Worm (Caenorhabditis elegans) whole organism, L4 larva: ENCODE results near the gene dcap-2.

Experiments
- F37D6.2 ChIP-seq: sonication (generic microtip); optimal IDR thresholded peaks from 2 replicates; lab custom pipeline; 2016; ENCODE audit warnings: mild to moderate bottlenecking, missing genetic modification characterization, missing compliant biosample characterization
- F49E8.2 ChIP-seq: sonication (generic microtip); optimal IDR thresholded peaks from 2 replicates; lab custom pipeline; 2016; ENCODE audit warnings: missing compliant biosample characterization, mild to moderate bottlenecking, missing genetic modification characterization, borderline replicate concordance
- Y48G9A.11 ChIP-seq: fragments of 200-800 bp; sonication (Bioruptor generic); IDR thresholded peaks from 2 replicates; pipeline ENCODE4 v1.3.6; 2022; ENCODE audit warnings: missing genetic modification reagents, missing genetic modification characterization, missing compliant biosample characterization
- ZK546.5 ChIP-seq, 2 experiments: sonication (generic microtip); optimal IDR thresholded peaks; 2 replicates each; lab custom pipeline; 2017; ENCODE audit warnings: missing biosample characterization in 2 of 2, missing genetic modification characterization in 2 of 2
- aha-1 ChIP-seq: fragments of 150-350 bp; peaks from one replicate; lab custom pipeline; 2014; ENCODE audit warnings: missing biosample characterization, missing genetic modification characterization
- ama-1 ChIP-seq: fragments of 150-350 bp; optimal IDR thresholded peaks from 2 replicates; lab custom pipeline; 2014; ENCODE audit warnings: inconsistent platforms, mixed read lengths
- cey-2 ChIP-seq: sonication (generic microtip); optimal IDR thresholded peaks from 3 replicates; lab custom pipeline; 2017; ENCODE audit warnings: missing genetic modification characterization, mild to moderate bottlenecking, missing compliant biosample characterization, antibody characterized with exemption, borderline replicate concordance; ENCODE audit not compliant: insufficient read depth
- daf-16 ChIP-seq, 3 experiments: sonication (generic microtip); optimal IDR thresholded peaks; 2 replicates each; lab custom pipeline; 2016 to 2017; ENCODE audit warnings: missing genetic modification characterization in 3 of 3, missing genetic modification reagents in 3 of 3, mild to moderate bottlenecking in 2 of 3, missing compliant biosample characterization in 2 of 3, missing biosample characterization in 1 of 3, moderate library complexity in 1 of 3
- daf-19 ChIP-seq: fragments of 200-800 bp; sonication (Bioruptor generic); conservative IDR thresholded peaks from 2 replicates; pipeline ENCODE4 v1.3.6; 2022; ENCODE audit warnings: missing genetic modification characterization, missing compliant biosample characterization
- dmd-8 ChIP-seq: fragments of 200-800 bp; sonication (Bioruptor generic); IDR thresholded peaks from 2 replicates; pipeline ENCODE4 v1.3.6; 2022; ENCODE audit warnings: missing genetic modification characterization, missing compliant biosample characterization
- hlh-11 ChIP-seq: fragments of 200-800 bp; sonication (Bioruptor generic); optimal IDR thresholded peaks from 2 replicates; lab custom pipeline; 2018; ENCODE audit warnings: mild to moderate bottlenecking, missing genetic modification characterization, missing compliant biosample characterization
- lin-1 ChIP-seq: fragments of 200-800 bp; sonication (Bioruptor generic); IDR thresholded peaks from 2 replicates; pipeline ENCODE4 v1.3.6; 2022; ENCODE audit warnings: missing genetic modification reagents, missing genetic modification characterization, missing compliant biosample characterization
- lin-38 ChIP-seq: fragments of 200-800 bp; sonication (Bioruptor generic); IDR thresholded peaks from 2 replicates; pipeline ENCODE4 v1.3.6; 2022; ENCODE audit warnings: missing genetic modification reagents, missing genetic modification characterization, missing compliant biosample characterization
- lsy-2 ChIP-seq, 2 experiments: fragments of 150-350 bp in 1 of 2; sonication (generic microtip) in 1 of 2; optimal IDR thresholded peaks; 2 replicates each; lab custom pipeline; 2014 to 2017; ENCODE audit warnings: missing biosample characterization in 2 of 2, missing genetic modification characterization in 2 of 2
- mep-1 ChIP-seq: fragments of 150-350 bp; sonication (generic microtip); optimal IDR thresholded peaks from 3 replicates; lab custom pipeline; 2014; ENCODE audit warnings: missing biosample characterization, missing genetic modification characterization
- mxl-3 ChIP-seq: fragments of 200-800 bp; sonication (Bioruptor generic); optimal IDR thresholded peaks from 2 replicates; lab custom pipeline; 2018; ENCODE audit warnings: mild to moderate bottlenecking, missing genetic modification characterization, missing compliant biosample characterization
- nhr-102 ChIP-seq: sonication (generic microtip); optimal IDR thresholded peaks from 2 replicates; lab custom pipeline; 2016; ENCODE audit warnings: mild to moderate bottlenecking, missing genetic modification characterization, moderate library complexity, missing compliant biosample characterization
- nhr-28 ChIP-seq: fragments of 150-350 bp; optimal IDR thresholded peaks from 2 replicates; lab custom pipeline; 2014; ENCODE audit warnings: missing biosample characterization, missing genetic modification characterization
- nhr-76 ChIP-seq: fragments of 150-350 bp; optimal IDR thresholded peaks from 2 replicates; lab custom pipeline; 2014; ENCODE audit warnings: missing biosample characterization, missing genetic modification characterization
- pha-4 ChIP-seq, 2 experiments: fragments of 150-350 bp in 1 of 2; fragments of 200-800 bp in 1 of 2; sonication (Bioruptor generic) in 1 of 2; IDR thresholded peaks in 1 of 2; optimal IDR thresholded peaks in 1 of 2; 2 replicates each; pipeline versions ENCODE4 v1.3.6 to Lab custom; 2014 to 2022; ENCODE audit warnings: missing genetic modification characterization in 2 of 2, missing genetic modification reagents in 2 of 2, missing biosample characterization in 1 of 2, missing compliant biosample characterization in 1 of 2
- saeg-2 ChIP-seq: fragments of 200-800 bp; sonication (Bioruptor generic); IDR thresholded peaks from 2 replicates; pipeline ENCODE4 v1.3.6; 2022; ENCODE audit warnings: missing genetic modification reagents, missing genetic modification characterization, missing compliant biosample characterization
- snpc-1.2 ChIP-seq: fragments of 200-800 bp; sonication (Bioruptor generic); IDR thresholded peaks from 2 replicates; pipeline ENCODE4 v1.3.6; 2022; ENCODE audit warnings: missing genetic modification reagents, missing genetic modification characterization, missing compliant biosample characterization
- spr-3 ChIP-seq: fragments of 200-800 bp; sonication (Bioruptor generic); optimal IDR thresholded peaks from 2 replicates; lab custom pipeline; 2018; ENCODE audit warnings: mild to moderate bottlenecking, missing genetic modification characterization, missing compliant biosample characterization
- tag-97 ChIP-seq: fragments of 200-800 bp; sonication (Bioruptor generic); IDR thresholded peaks from 2 replicates; pipeline ENCODE4 v1.3.6; 2022; ENCODE audit warnings: missing genetic modification characterization, missing compliant biosample characterization
- unc-130 ChIP-seq: sonication (generic microtip); optimal IDR thresholded peaks from 2 replicates; lab custom pipeline; 2016; ENCODE audit warnings: missing genetic modification reagents, missing genetic modification characterization, missing compliant biosample characterization
- unc-62 ChIP-seq, 3 experiments: fragments of 150-350 bp in 1 of 3; sonication (generic microtip); optimal IDR thresholded peaks in 2 of 3; peaks in 1 of 3; 1 replicate in 1 of 3; 2 replicates in 2 of 3; lab custom pipeline; 2014 to 2017; ENCODE audit warnings: missing biosample characterization in 3 of 3, missing genetic modification characterization in 3 of 3, missing genetic modification reagents in 3 of 3, missing genotype in 1 of 3
- vab-7 ChIP-seq: fragments of 200-800 bp; sonication (Bioruptor generic); IDR thresholded peaks from 2 replicates; pipeline ENCODE4 v1.3.6; 2022; ENCODE audit warnings: missing genetic modification reagents, missing genetic modification characterization, missing compliant biosample characterization
- zfp-2 ChIP-seq: sonication (generic microtip); optimal IDR thresholded peaks from 2 replicates; lab custom pipeline; 2016; ENCODE audit warnings: mild to moderate bottlenecking, missing genetic modification characterization, missing compliant biosample characterization
- zfp-3 ChIP-seq: fragments of 200-800 bp; sonication (Bioruptor generic); conservative IDR thresholded peaks from 2 replicates; pipeline ENCODE4 v1.3.6; 2022; ENCODE audit warnings: missing genetic modification reagents, missing genetic modification characterization, missing compliant biosample characterization

The dcap-2 gene

ce11 chrIV:13512112-13512569 lies 9.5 kb downstream of the dcap-2 start, which contains the start of gene puf-3:
Gene puf-3 (minus strand): TSS chrIV:13512162.
- TF ChIP-seq F49E8.2 (tag; lab: Kevin White, UChicago): peak; percentile 86
- peak; percentile 94 for TF ChIP-seq snpc-1.2
- peak; percentile 69 for TF ChIP-seq lin-38
- TF ChIP-seq mxl-3: no peak
- peak; percentile 63 for TF ChIP-seq unc-130 (GFP tag; lab: Kevin White, UChicago)
- TF ChIP-seq Y48G9A.11 (GFP tag; lab: Robert Waterston, UW): peak; percentile 46; the same call in 1 of the 2 replicates
- no peak for TF ChIP-seq lin-1 (GFP tag; lab: Robert Waterston, UW)
- TF ChIP-seq, all 104 proteins: peak for 5

ce11 chrIV:13510049-13510448 lies 11.6 kb downstream of the dcap-2 start:
- TF ChIP-seq zfp-2 (no peak), pha-4 (GFP tag; IDR thresholded peaks at IDR 0.05; lab: Robert Waterston, UW) (peak; percentile 31; the same call in 1 of the 2 replicates), pha-4 (tag; optimal IDR thresholded peaks at IDR 0.05; lab: Kevin White, UChicago) (no peak), lin-38 (peak; percentile 58; the same call in 1 of the 2 replicates), dmd-8 (GFP tag; lab: Robert Waterston, UW) (no peak), unc-130 (GFP tag; lab: Kevin White, UChicago) (peak; percentile 31), ZK546.5 (tag; optimal IDR thresholded peaks at IDR 0.05; lab: Kevin White, UChicago) (no peak), F49E8.2 (tag; lab: Kevin White, UChicago) (peak; percentile 10), saeg-2 (GFP tag; lab: Robert Waterston, UW) (no peak), snpc-1.2 (peak; percentile 66; the same call in 1 of the 2 replicates), lsy-2 (tag; optimal IDR thresholded peaks at IDR 0.05; lab: Kevin White, UChicago) (no peak)

- TF ChIP-seq F37D6.2 (tag; lab: Kevin White, UChicago): no peak
- TF ChIP-seq dmd-8 (GFP tag; lab: Robert Waterston, UW): no peak
- TF ChIP-seq tag-97 (GFP tag; lab: Robert Waterston, UW): no peak
- TF ChIP-seq spr-3 (GFP tag; lab: Kevin White, UChicago): no peak
- no peak for TF ChIP-seq daf-16 (GFP tag; optimal IDR thresholded peaks at IDR 0.05; lab: Kevin White, UChicago)
- peak; percentile 70 for TF ChIP-seq daf-16 (tag; optimal IDR thresholded peaks at IDR 0.05; lab: Kevin White, UChicago)
- TF ChIP-seq daf-19 (GFP tag; lab: Robert Waterston, UW): no peak
- peak; percentile 37 for TF ChIP-seq nhr-28 (tag; lab: Kevin White, UChicago)
- TF ChIP-seq vab-7 (GFP tag; lab: Robert Waterston, UW): no peak
- no peak for TF ChIP-seq cey-2 (tag; lab: Kevin White, UChicago)
- no peak for TF ChIP-seq nhr-76 (tag; lab: Kevin White, UChicago)
- peak; percentile 16 for TF ChIP-seq mxl-3
- no peak for TF ChIP-seq F49E8.2 (tag; lab: Kevin White, UChicago)
- peak; percentile 48 for TF ChIP-seq aha-1
- TF ChIP-seq mep-1 (tag; lab: Kevin White, UChicago): no peak
- no peak for TF ChIP-seq ama-1 (lab: Kevin White, UChicago)
These were observed 12.7 kb downstream of the dcap-2 start, which contains the start of gene afmd-2 for ce11 chrIV:13508924-13509323. Gene afmd-2 (plus strand): TSS chrIV:13509224.

ce11 chrIV:13505662-13506061 lies 16.0 kb downstream of the dcap-2 start, which contains the start of gene nlp-17:
Gene nlp-17 (minus strand): TSS chrIV:13505762.
- no peak for TF ChIP-seq hlh-11
- no peak for TF ChIP-seq nhr-28 (tag; lab: Kevin White, UChicago)
- TF ChIP-seq aha-1: no peak
- TF ChIP-seq zfp-2: no peak

- TF ChIP-seq zfp-3 (GFP tag; lab: Robert Waterston, UW) (no peak), unc-62 (GFP tag; optimal IDR thresholded peaks at IDR 0.05 in 1 of 2; lab: Kevin White, UChicago) (peak in 1 of 2 experiments; percentile 47), unc-62 (tag; optimal IDR thresholded peaks at IDR 0.05; lab: Kevin White, UChicago) (no peak), nhr-102 (tag; lab: Kevin White, UChicago) (no peak), mxl-3 (no peak)
These were observed 16.5 kb downstream of the dcap-2 start, which contains the start of gene seld-1 for ce11 chrIV:13505144-13505543. Gene seld-1 (plus strand): TSS chrIV:13505444.
